Worm (Caenorhabditis elegans) whole organism, L3 larva: ENCODE measurements around the gene mbl-1.

ENCODE experiments used
- R02D3.7 ChIP-seq: fragments of 150-350 bp; optimal IDR thresholded peaks from 2 replicates; lab custom pipeline; 2014; ENCODE audit warnings: missing biosample characterization, missing genetic modification characterization
- aly-2 ChIP-seq: fragments of 150-350 bp; optimal IDR thresholded peaks from 2 replicates; lab custom pipeline; 2014; ENCODE audit warnings: missing biosample characterization, missing genetic modification characterization
- ceh-16 ChIP-seq: sonication (generic microtip); optimal IDR thresholded peaks from 2 replicates; lab custom pipeline; 2017; ENCODE audit warnings: missing biosample characterization, missing genetic modification characterization
- ceh-28 ChIP-seq: fragments of 150-350 bp; optimal IDR thresholded peaks from 2 replicates; lab custom pipeline; 2014; ENCODE audit warnings: missing biosample characterization, missing genetic modification reagents, missing genetic modification characterization
- daf-12 ChIP-seq: fragments of 150-350 bp; optimal IDR thresholded peaks from 2 replicates; lab custom pipeline; 2014; ENCODE audit warnings: missing biosample characterization, missing genetic modification reagents, missing genetic modification characterization
- elt-1 ChIP-seq: fragments of 150-350 bp; optimal IDR thresholded peaks from 2 replicates; lab custom pipeline; 2014; ENCODE audit warnings: missing biosample characterization, missing genetic modification characterization
- fkh-10 ChIP-seq: sonication (generic microtip); optimal IDR thresholded peaks from 2 replicates; lab custom pipeline; 2017; ENCODE audit warnings: missing biosample characterization, missing genetic modification reagents, missing genetic modification characterization
- jun-1 ChIP-seq: fragments of 150-350 bp; optimal IDR thresholded peaks from 2 replicates; lab custom pipeline; 2014; ENCODE audit warnings: missing biosample characterization, missing genetic modification reagents, missing genetic modification characterization
- nhr-25 ChIP-seq: sonication (generic microtip); optimal IDR thresholded peaks from 2 replicates; lab custom pipeline; 2017; ENCODE audit warnings: missing biosample characterization, missing genetic modification characterization
- nhr-28 ChIP-seq: fragments of 150-350 bp; optimal IDR thresholded peaks from 2 replicates; lab custom pipeline; 2014; ENCODE audit warnings: missing biosample characterization, missing genetic modification characterization
- pqm-1 ChIP-seq: fragments of 150-350 bp; optimal IDR thresholded peaks from 2 replicates; lab custom pipeline; 2017; ENCODE audit warnings: missing biosample characterization, missing genetic modification characterization, inconsistent platforms
- snpc-4 ChIP-seq: fragments of 150-350 bp; optimal IDR thresholded peaks from 2 replicates; lab custom pipeline; 2014; ENCODE audit warnings: missing biosample characterization, missing genetic modification characterization
- zag-1 ChIP-seq: fragments of 150-350 bp; optimal IDR thresholded peaks from 2 replicates; lab custom pipeline; 2014; ENCODE audit warnings: missing biosample characterization, missing genetic modification characterization

- TF ChIP-seq fkh-10 (GFP tag; lab: Kevin White, UChicago) (no peak), R02D3.7 (tag; lab: Kevin White, UChicago) (no peak), ceh-28 (no peak), jun-1 (tag; lab: Kevin White, UChicago) (no peak), snpc-4 (no peak), nhr-28 (no peak), pqm-1 (tag; lab: Kevin White, UChicago) (no peak), ceh-16 (no peak), zag-1 (tag; lab: Kevin White, UChicago) (no peak), elt-1 (tag; lab: Kevin White, UChicago) (no peak), nhr-25 (no peak), aly-2 (tag; lab: Kevin White, UChicago) (no peak), daf-12 (tag; lab: Kevin White, UChicago) (no peak)
Measured at ce11 chrX:16967813-16968212, 10.6 kb upstream of the mbl-1 start.
